Fruit fly (Drosophila melanogaster) whole organism, wandering third instar larva: ENCODE results near the gene Setd3.
A peak's percentile ranks its signal among the peaks of the same experiment; 100 is the strongest.

ENCODE experiments used
- Abd-B ChIP-seq: fragments of >200 bp; optimal IDR thresholded peaks from 2 replicates; lab custom pipeline; 2017; ENCODE audit warnings: missing biosample characterization, missing genetic modification characterization
- CG32264 ChIP-seq: fragments of 200-800 bp; sonication (Bioruptor generic); optimal IDR thresholded peaks from 2 replicates; lab custom pipeline; 2016; ENCODE audit warnings: missing biosample characterization, missing genetic modification characterization
- CG9705 ChIP-seq: fragments of 200-800 bp; sonication (Bioruptor generic); optimal IDR thresholded peaks from 2 replicates; lab custom pipeline; 2018; ENCODE audit warnings: missing biosample characterization, mild to moderate bottlenecking, missing genetic modification characterization
- Dfd ChIP-seq: fragments of >200 bp; optimal IDR thresholded peaks from 2 replicates; lab custom pipeline; 2017; ENCODE audit warnings: missing biosample characterization, missing genetic modification characterization
- GATAd ChIP-seq: sonication (Bioruptor generic); optimal IDR thresholded peaks from 2 replicates; lab custom pipeline; 2016; ENCODE audit warnings: missing biosample characterization, missing genetic modification characterization
- HLH106 ChIP-seq: fragments of 200-800 bp; optimal IDR thresholded peaks from 3 replicates; lab custom pipeline; 2019; ENCODE audit warnings: missing biosample characterization, mild to moderate bottlenecking, missing genetic modification characterization, moderate library complexity
- Hnf4 ChIP-seq: fragments of 200-800 bp; sonication (Bioruptor generic); optimal IDR thresholded peaks from 2 replicates; lab custom pipeline; 2016; ENCODE audit warnings: missing biosample characterization, mild to moderate bottlenecking, missing genetic modification characterization
- Hr78 ChIP-seq: fragments of >200 bp; optimal IDR thresholded peaks from 2 replicates; lab custom pipeline; 2017; ENCODE audit warnings: missing biosample characterization, missing genetic modification characterization
- Hr83 ChIP-seq: fragments of 200-300 bp; sonication (Bioruptor generic); optimal IDR thresholded peaks from 2 replicates; lab custom pipeline; 2016; ENCODE audit warnings: missing biosample characterization, mild to moderate bottlenecking, missing genetic modification characterization, moderate library complexity; ENCODE audit not compliant: poor library complexity, severe bottlenecking
- Myc ChIP-seq: fragments of >200 bp; optimal IDR thresholded peaks from 2 replicates; lab custom pipeline; 2017
- N ChIP-seq: fragments of >200 bp; optimal IDR thresholded peaks from 2 replicates; lab custom pipeline; 2018; ENCODE audit warnings: missing biosample characterization, missing external identifiers, missing genetic modification characterization
- OdsH ChIP-seq: fragments of 200-800 bp; sonication (Bioruptor generic); optimal IDR thresholded peaks from 2 replicates; lab custom pipeline; 2016; ENCODE audit warnings: missing biosample characterization, mild to moderate bottlenecking, missing genetic modification characterization
- Rel ChIP-seq, 2 experiments: fragments of 200-800 bp; sonication (Bioruptor generic) in 1 of 2; optimal IDR thresholded peaks; 2 replicates in 1 of 2; 3 replicates in 1 of 2; lab custom pipeline; 2016 to 2019; ENCODE audit warnings: mild to moderate bottlenecking in 2 of 2, missing biosample characterization in 2 of 2, missing genetic modification characterization in 2 of 2, moderate library complexity in 1 of 2
- Sp1 ChIP-seq: fragments of 200-800 bp; sonication (Bioruptor generic); optimal IDR thresholded peaks from 3 replicates; lab custom pipeline; 2019; ENCODE audit warnings: missing biosample characterization, mild to moderate bottlenecking, missing genetic modification characterization, moderate library complexity
- Vsx2 ChIP-seq: fragments of 200-300, 225-300 bp; sonication (Bioruptor generic); optimal IDR thresholded peaks from 2 replicates; lab custom pipeline; 2018; ENCODE audit warnings: missing biosample characterization, missing genetic modification characterization; ENCODE audit not compliant: partially characterized antibody
- br ChIP-seq: fragments of 200-800 bp; sonication (Bioruptor generic); optimal IDR thresholded peaks from 2 replicates; lab custom pipeline; 2016; ENCODE audit warnings: missing biosample characterization, missing genetic modification characterization
- brk ChIP-seq: fragments of 200-800 bp; sonication (Bioruptor generic); optimal IDR thresholded peaks from 2 replicates; lab custom pipeline; 2016; ENCODE audit warnings: missing biosample characterization, mild to moderate bottlenecking, missing genetic modification characterization
- dl ChIP-seq, 2 experiments: fragments of 175-275, 200-275 bp in 1 of 2; fragments of 200-275 bp in 1 of 2; sonication (Bioruptor generic); optimal IDR thresholded peaks; lab custom pipeline; 2018; ENCODE audit warnings: mild to moderate bottlenecking in 2 of 2, missing biosample characterization in 2 of 2, missing genetic modification characterization in 2 of 2, moderate library complexity in 2 of 2; ENCODE audit not compliant: partially characterized antibody in 2 of 2, insufficient read depth in 1 of 2
- dmrt93B ChIP-seq: fragments of 200-800 bp; sonication (Bioruptor generic); optimal IDR thresholded peaks from 2 replicates; lab custom pipeline; 2018; ENCODE audit warnings: missing biosample characterization, mild to moderate bottlenecking, missing genetic modification characterization
- ey ChIP-seq: fragments of 200-800 bp; sonication (Bioruptor generic); optimal IDR thresholded peaks from 2 replicates; lab custom pipeline; 2016; ENCODE audit warnings: missing biosample characterization, missing genetic modification characterization
- foxo ChIP-seq, 2 experiments: fragments of 200-800 bp; sonication (Bioruptor generic); optimal IDR thresholded peaks; 2 replicates in 1 of 2; 3 replicates in 1 of 2; lab custom pipeline; 2016 to 2017; ENCODE audit warnings: missing biosample characterization in 2 of 2, missing genetic modification characterization in 2 of 2
- fru ChIP-seq: fragments of 200-800 bp; sonication (Bioruptor generic); optimal IDR thresholded peaks from 3 replicates; lab custom pipeline; 2016; ENCODE audit warnings: missing biosample characterization, mild to moderate bottlenecking, missing genetic modification characterization
- h ChIP-seq: fragments of 200-800 bp; sonication (Bioruptor generic); optimal IDR thresholded peaks from 3 replicates; lab custom pipeline; 2016; ENCODE audit warnings: missing biosample characterization, mild to moderate bottlenecking, missing genetic modification characterization
- jim ChIP-seq: fragments of 175-275, 200-325 bp; sonication (Bioruptor generic); optimal IDR thresholded peaks from 2 replicates; lab custom pipeline; 2016; ENCODE audit warnings: missing biosample characterization, mild to moderate bottlenecking, missing genetic modification characterization
- pan ChIP-seq: fragments of >200 bp; optimal IDR thresholded peaks from 2 replicates; lab custom pipeline; 2017
- psq ChIP-seq: fragments of 200-800 bp; sonication (Bioruptor generic); optimal IDR thresholded peaks from 3 replicates; lab custom pipeline; 2017; ENCODE audit warnings: missing biosample characterization, mild to moderate bottlenecking, missing genetic modification characterization, moderate library complexity
- rgr ChIP-seq: fragments of 200-800 bp; sonication (Bioruptor generic); optimal IDR thresholded peaks from 3 replicates; lab custom pipeline; 2016; ENCODE audit warnings: missing biosample characterization, mild to moderate bottlenecking, missing genetic modification characterization
- sage ChIP-seq: fragments of 200-800 bp; sonication (Bioruptor generic); optimal IDR thresholded peaks from 2 replicates; lab custom pipeline; 2016; ENCODE audit warnings: missing biosample characterization, mild to moderate bottlenecking, missing genetic modification characterization
- sv ChIP-seq: fragments of 200-800 bp; sonication (Bioruptor generic); optimal IDR thresholded peaks from 3 replicates; lab custom pipeline; 2016; ENCODE audit warnings: missing biosample characterization, missing genetic modification characterization
- tai ChIP-seq: sonication (Bioruptor generic); optimal IDR thresholded peaks from 2 replicates; lab custom pipeline; 2016; ENCODE audit warnings: missing biosample characterization, missing genetic modification characterization
- usp ChIP-seq: fragments of >200 bp; optimal IDR thresholded peaks from 2 replicates; lab custom pipeline; 2017; ENCODE audit warnings: missing biosample characterization, missing genetic modification characterization
- woc ChIP-seq: sonication (Bioruptor generic); optimal IDR thresholded peaks from 2 replicates; lab custom pipeline; 2016; ENCODE audit warnings: missing biosample characterization, mild to moderate bottlenecking, missing genetic modification characterization

Gene Setd3

DNA sequence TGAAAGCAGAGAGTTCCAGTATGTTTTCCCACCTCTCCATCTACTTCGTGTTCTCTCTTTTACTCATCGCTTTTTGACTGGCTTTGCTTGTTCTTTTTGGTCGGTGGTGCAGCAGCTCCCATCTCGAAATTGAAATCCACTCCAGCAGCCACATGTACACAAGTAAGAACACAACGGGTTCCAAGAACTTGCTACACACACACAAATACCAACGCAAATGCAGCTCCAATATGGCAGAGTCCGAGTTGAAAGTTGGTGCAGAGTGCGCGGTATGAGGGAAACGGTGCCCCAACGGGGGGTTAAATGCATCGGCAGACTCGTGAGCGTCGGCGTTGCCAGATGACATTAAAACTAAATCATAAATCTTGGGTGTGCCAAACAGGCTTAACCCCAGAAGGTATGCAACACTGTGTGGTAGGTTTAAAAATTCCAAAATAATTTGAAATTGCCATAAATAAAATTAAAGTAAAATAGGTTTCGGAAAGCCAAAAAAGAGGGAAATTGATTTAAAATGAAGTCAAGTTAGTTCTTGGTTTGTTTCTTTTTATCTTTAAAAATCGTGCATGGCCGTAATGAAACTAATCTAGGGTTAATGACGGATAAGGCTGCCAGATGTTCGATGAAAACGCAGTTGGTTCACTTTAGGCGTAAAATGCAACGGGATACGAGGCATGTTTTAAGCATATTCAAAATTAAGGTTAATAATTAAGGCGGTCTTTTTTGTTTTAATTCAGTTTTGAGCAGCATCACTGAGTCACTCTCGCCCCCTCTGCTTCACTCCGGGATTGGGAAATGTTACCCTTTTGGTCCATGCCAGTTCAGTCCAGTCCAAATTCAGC lies 29.3 kb upstream of the Setd3 start:
- TF ChIP-seq CG32264: peak; percentile 34
- peak; percentile 77 for TF ChIP-seq rgr
- peak in 1 of 2 experiments; percentile 51 for TF ChIP-seq dl (GFP tag; optimal IDR thresholded peaks at IDR 0.05; lab: Kevin White, UChicago; ENCODE audit: insufficient read depth in 1 of 2, partially characterized antibody in 2 of 2)
- TF ChIP-seq Hr83 (GFP tag; lab: Kevin White, UChicago): peak; percentile 18
- TF ChIP-seq dmrt93B (GFP tag; lab: Kevin White, UChicago): peak; percentile 79
- TF ChIP-seq Hnf4: peak; percentile 53
- TF ChIP-seq foxo (GFP tag; optimal IDR thresholded peaks at IDR 0.05; lab: Kevin White, UChicago): peak in 1 of 2 experiments; percentile 74
- TF ChIP-seq Rel (GFP tag; optimal IDR thresholded peaks at IDR 0.05; lab: Kevin White, UChicago): no peak
- TF ChIP-seq Rel (tag; optimal IDR thresholded peaks at IDR 0.05; lab: Kevin White, UChicago): peak; percentile 4
- TF ChIP-seq OdsH (GFP tag; lab: Kevin White, UChicago): peak; percentile 66
- no peak for TF ChIP-seq jim (GFP tag; lab: Kevin White, UChicago)
- TF ChIP-seq woc (GFP tag; lab: Kevin White, UChicago): peak; percentile 73
- no peak for TF ChIP-seq GATAd (GFP tag; lab: Kevin White, UChicago)
- peak; percentile 65 for TF ChIP-seq br
- peak; percentile 79 for TF ChIP-seq fru (GFP tag; lab: Kevin White, UChicago)
- peak; percentile 83 for TF ChIP-seq Sp1 (GFP tag; lab: Kevin White, UChicago)
- no peak for TF ChIP-seq sv
- TF ChIP-seq Myc: no peak
- peak; percentile 76 for TF ChIP-seq ey (GFP tag; lab: Kevin White, UChicago)
- TF ChIP-seq HLH106 (tag; lab: Kevin White, UChicago): peak; percentile 88
- TF ChIP-seq sage (GFP tag; lab: Kevin White, UChicago): no peak
- peak; percentile 80 for TF ChIP-seq h (GFP tag; lab: Kevin White, UChicago)
- TF ChIP-seq psq (GFP tag; lab: Kevin White, UChicago): peak; percentile 75
- TF ChIP-seq CG9705: peak; percentile 69
- no peak for TF ChIP-seq Abd-B (GFP tag; lab: Kevin White, UChicago)
- TF ChIP-seq brk: peak; percentile 33

DNA sequence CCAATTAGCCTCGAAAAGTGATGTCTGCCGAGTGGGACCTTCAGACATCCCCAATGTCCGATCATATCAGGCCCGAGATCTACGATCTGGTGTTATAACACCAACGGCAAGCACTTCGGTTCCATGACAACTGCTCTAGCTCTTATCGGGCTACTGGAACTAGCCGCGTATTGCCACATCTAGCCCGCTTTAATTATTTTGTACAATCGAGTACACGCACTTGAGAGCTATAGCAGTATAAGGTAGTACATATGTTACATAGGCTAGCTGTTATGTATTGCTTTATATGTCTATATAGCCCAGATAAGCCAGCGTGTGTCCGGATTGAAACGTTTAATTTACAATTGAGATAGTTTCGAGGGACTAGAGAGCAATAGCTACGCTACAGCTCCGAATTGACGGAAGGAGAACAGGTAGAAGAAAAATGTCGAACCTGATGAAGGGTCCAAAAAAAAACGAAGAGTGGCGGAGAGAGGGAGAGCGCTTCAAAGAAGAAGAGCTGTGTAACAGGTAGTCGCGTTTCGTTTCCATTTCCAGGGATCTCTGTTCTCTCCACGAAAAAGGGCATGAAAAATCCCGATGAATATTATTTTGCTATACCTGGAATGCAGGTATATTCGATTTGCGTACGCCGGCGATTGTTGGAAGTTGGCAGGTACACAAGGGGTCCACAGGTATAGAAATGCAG lies 28.6 kb upstream of the Setd3 start:
- TF ChIP-seq dmrt93B (GFP tag; lab: Kevin White, UChicago) (no peak), HLH106 (tag; lab: Kevin White, UChicago) (no peak), sv (no peak), Hr83 (GFP tag; lab: Kevin White, UChicago) (no peak)

DNA sequence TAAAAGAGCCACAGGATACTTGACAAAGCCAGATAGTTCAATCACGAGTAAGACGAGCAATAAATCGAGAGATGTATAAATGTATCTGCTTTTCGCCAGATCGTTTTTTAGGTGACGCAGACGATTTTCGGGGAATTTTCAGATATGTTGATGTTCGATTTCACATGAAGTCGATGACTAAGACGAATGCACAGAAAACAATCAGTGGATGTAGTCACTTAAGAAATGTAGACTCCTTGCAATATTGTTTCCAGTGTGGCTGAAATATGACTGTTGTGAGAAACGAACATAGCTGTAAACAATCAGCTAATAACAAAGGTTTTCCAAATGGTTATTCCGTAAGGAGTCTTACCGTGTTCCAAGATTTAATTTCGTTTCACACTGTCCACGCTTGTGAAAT lies 27.6 kb upstream of the Setd3 start:
- TF ChIP-seq woc (GFP tag; lab: Kevin White, UChicago): no peak
- TF ChIP-seq Rel (GFP tag; optimal IDR thresholded peaks at IDR 0.05; lab: Kevin White, UChicago): no peak
- peak; percentile 42 for TF ChIP-seq Rel (tag; optimal IDR thresholded peaks at IDR 0.05; lab: Kevin White, UChicago)

DNA sequence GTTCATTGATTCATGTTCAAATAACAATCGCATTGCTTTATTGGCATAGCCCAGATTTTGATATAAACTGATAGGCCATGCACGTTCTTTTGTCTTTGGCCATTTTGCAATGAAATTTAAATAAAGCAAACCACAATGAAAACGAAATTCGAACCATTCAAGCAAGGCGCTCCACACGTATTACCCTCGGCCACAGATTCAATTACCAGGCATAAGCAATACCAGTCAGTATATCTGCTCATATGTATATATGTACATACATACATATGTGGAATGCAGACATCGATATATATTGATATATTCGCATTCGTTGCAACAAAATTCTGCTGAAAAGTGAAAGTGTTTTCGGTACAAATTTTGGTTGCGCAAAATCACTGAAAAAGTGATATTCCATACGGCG lies 26.7 kb upstream of the Setd3 start:
- TF ChIP-seq Dfd: no peak
- TF ChIP-seq GATAd (GFP tag; lab: Kevin White, UChicago): no peak
- TF ChIP-seq, all 38 proteins: peak for 0

DNA sequence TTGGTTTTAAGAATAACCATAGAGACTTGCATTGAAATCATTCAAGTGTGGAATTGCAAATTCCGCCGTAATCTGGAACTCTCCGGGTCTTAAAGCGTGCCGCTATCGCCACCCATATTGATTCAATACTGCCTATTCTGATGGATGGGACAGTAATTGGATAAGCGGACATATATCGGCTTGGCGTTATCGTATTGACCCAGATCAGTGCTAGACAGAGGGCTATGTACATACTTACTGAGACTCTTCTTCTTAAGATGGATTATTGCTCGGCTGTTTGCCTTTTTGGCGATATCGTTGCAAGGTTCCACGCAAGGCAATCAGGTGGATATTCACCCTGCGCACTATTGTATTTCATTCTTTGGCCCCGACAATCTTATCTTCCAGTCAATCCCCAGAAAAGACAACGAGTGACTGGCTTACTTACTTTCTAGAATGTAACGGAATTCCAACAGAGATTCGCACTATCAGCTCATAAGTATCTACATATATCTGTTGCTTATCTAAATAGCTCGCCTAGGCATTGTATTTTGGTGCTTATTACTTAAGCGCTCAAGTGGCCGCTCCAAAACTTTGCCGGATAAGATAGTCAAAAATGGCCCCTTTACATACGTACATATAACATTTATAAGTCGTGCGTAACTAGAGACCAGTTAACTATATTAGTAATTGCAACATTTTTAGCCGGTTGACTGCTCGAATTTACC lies 26.1 kb upstream of the Setd3 start:
- TF ChIP-seq Rel (GFP tag; optimal IDR thresholded peaks at IDR 0.05; lab: Kevin White, UChicago) (no peak), Rel (tag; optimal IDR thresholded peaks at IDR 0.05; lab: Kevin White, UChicago) (no peak), CG32264 (no peak), dmrt93B (GFP tag; lab: Kevin White, UChicago) (no peak), Abd-B (GFP tag; lab: Kevin White, UChicago) (no peak), Vsx2 (GFP tag; lab: Kevin White, UChicago) (no peak), HLH106 (tag; lab: Kevin White, UChicago) (no peak), Hr78 (GFP tag; lab: Kevin White, UChicago) (no peak), N (no peak), pan (lab: Kevin White, UChicago) (no peak), usp (GFP tag; lab: Kevin White, UChicago) (no peak), sage (GFP tag; lab: Kevin White, UChicago) (no peak), rgr (no peak), tai (GFP tag; lab: Kevin White, UChicago) (no peak), h (GFP tag; lab: Kevin White, UChicago) (no peak), Dfd (no peak)
- TF ChIP-seq, all 38 proteins: peak for 0
